Fruit fly (Drosophila melanogaster): ENCODE measurements around the gene CG4661.

DNA sequence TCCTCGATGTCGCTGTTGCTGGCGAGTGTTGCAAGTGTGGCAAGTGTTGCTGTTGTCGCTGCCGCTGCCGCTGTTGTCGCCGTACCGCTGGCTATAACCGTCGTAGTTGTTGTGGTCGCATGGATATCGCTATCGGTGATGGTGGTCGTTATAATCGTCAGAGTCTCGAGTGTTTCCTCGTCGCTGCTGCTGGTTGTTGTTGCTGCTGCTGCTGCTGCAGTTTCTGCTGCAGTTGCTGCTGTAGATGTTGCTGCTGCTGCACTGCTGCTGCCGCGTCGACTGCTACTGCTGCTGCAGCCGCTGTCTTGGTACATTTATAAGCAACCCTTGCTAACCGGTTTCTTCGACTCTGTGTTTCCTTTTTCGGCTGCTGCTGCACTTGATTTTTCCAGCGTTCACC lies 26.2 kb downstream of the CG4661 start:
- TF ChIP-seq psq (optimal IDR thresholded peaks at IDR 0.05) (no peak), Myc (optimal IDR thresholded peaks at IDR 0.05) (no peak), h (optimal IDR thresholded peaks at IDR 0.05) (no peak)
